Fruit fly (Drosophila melanogaster): Measurements from ENCODE around the gene CG18428.

dm6 chr3R:24092590-24093151 is 16.5 kb upstream of the CG18428 start:
- TF ChIP-seq CG1620 (GFP tag; optimal IDR thresholded peaks at IDR 0.05) (no peak), CG5204 (GFP tag; optimal IDR thresholded peaks at IDR 0.05) (no peak), CG7101 (tag; optimal IDR thresholded peaks at IDR 0.05) (no peak), CG11617 (GFP tag; optimal IDR thresholded peaks at IDR 0.05) (no peak), CG12768 (GFP tag; optimal IDR thresholded peaks at IDR 0.05) (no peak), cic (GFP tag; optimal IDR thresholded peaks at IDR 0.05) (no peak), pad (GFP tag; optimal IDR thresholded peaks at IDR 0.05) (no peak), CG33017 (tag; optimal IDR thresholded peaks at IDR 0.05) (no peak), cnc (optimal IDR thresholded peaks at IDR 0.05) (no peak), CG7045 (GFP tag; optimal IDR thresholded peaks at IDR 0.05) (no peak), Hr96 (GFP tag; optimal IDR thresholded peaks at IDR 0.05) (no peak)
